Worm (Caenorhabditis elegans) whole organism, L2 larva: ENCODE measurements around the gene phat-4.

Experiments
- C34F6.9 ChIP-seq: fragments of 150-350 bp; optimal IDR thresholded peaks from 2 replicates; lab custom pipeline; 2014; ENCODE audit warnings: missing biosample characterization, missing genetic modification characterization
- F13H6.1 ChIP-seq: sonication (generic microtip); optimal IDR thresholded peaks from 2 replicates; lab custom pipeline; 2016; ENCODE audit warnings: missing genetic modification characterization, missing compliant biosample characterization
- Y55F3AM.14 ChIP-seq: fragments of 200-800 bp; sonication (Bioruptor generic); optimal IDR thresholded peaks from 2 replicates; lab custom pipeline; 2018; ENCODE audit warnings: mild to moderate bottlenecking, missing genetic modification characterization, missing compliant biosample characterization
- ZK546.5 ChIP-seq: sonication (generic microtip); optimal IDR thresholded peaks from 2 replicates; lab custom pipeline; 2017; ENCODE audit warnings: missing biosample characterization, missing genetic modification characterization
- alr-1 ChIP-seq: fragments of 150-350 bp; optimal IDR thresholded peaks from 2 replicates; lab custom pipeline; 2014; ENCODE audit warnings: missing biosample characterization, missing genetic modification characterization
- aly-2 ChIP-seq: fragments of 150-350 bp; optimal IDR thresholded peaks from 2 replicates; lab custom pipeline; 2014; ENCODE audit warnings: missing biosample characterization, missing genetic modification characterization
- ama-1 ChIP-seq: fragments of 150-350 bp; optimal IDR thresholded peaks from 2 replicates; lab custom pipeline; 2018; ENCODE audit warnings: inconsistent platforms
- blmp-1 ChIP-seq: sonication (generic microtip); optimal IDR thresholded peaks from 2 replicates; lab custom pipeline; 2017; ENCODE audit warnings: missing genetic modification characterization, mild to moderate bottlenecking, missing compliant biosample characterization, antibody characterized with exemption, moderate library complexity; ENCODE audit not compliant: insufficient read depth
- ceh-16 ChIP-seq: fragments of 150-350 bp; optimal IDR thresholded peaks from 2 replicates; lab custom pipeline; 2014; ENCODE audit warnings: missing biosample characterization, missing genetic modification characterization
- ceh-82 ChIP-seq: fragments of 150-350 bp; optimal IDR thresholded peaks from 2 replicates; lab custom pipeline; 2014; ENCODE audit warnings: missing biosample characterization, missing genetic modification characterization
- crh-2 ChIP-seq: sonication (generic microtip); optimal IDR thresholded peaks from 2 replicates; lab custom pipeline; 2017; ENCODE audit warnings: missing biosample characterization, missing genetic modification characterization
- dmd-4 ChIP-seq: sonication (generic microtip); optimal IDR thresholded peaks from 2 replicates; lab custom pipeline; 2017; ENCODE audit warnings: missing biosample characterization, missing genetic modification characterization
- egl-27 ChIP-seq: sonication (generic microtip); optimal IDR thresholded peaks from 3 replicates; lab custom pipeline; 2017; ENCODE audit warnings: missing biosample characterization, missing genetic modification reagents, missing genetic modification characterization
- elt-1 ChIP-seq: fragments of 150-350 bp; optimal IDR thresholded peaks from 2 replicates; lab custom pipeline; 2014; ENCODE audit warnings: missing biosample characterization, missing genetic modification characterization
- elt-3 ChIP-seq: sonication (generic microtip); optimal IDR thresholded peaks from 2 replicates; lab custom pipeline; 2017; ENCODE audit warnings: missing biosample characterization, missing genetic modification characterization
- fos-1 ChIP-seq: fragments of 150-350 bp; optimal IDR thresholded peaks from 2 replicates; lab custom pipeline; 2014; ENCODE audit warnings: missing biosample characterization, missing genetic modification characterization
- lin-13 ChIP-seq: fragments of 150-350 bp; optimal IDR thresholded peaks from 2 replicates; lab custom pipeline; 2014; ENCODE audit warnings: missing biosample characterization, missing genetic modification reagents, missing genetic modification characterization
- lin-39 ChIP-seq: fragments of 150-350 bp; optimal IDR thresholded peaks from 2 replicates; lab custom pipeline; 2014; ENCODE audit warnings: missing biosample characterization, missing genetic modification reagents, missing genetic modification characterization
- lsy-2 ChIP-seq, 2 experiments: fragments of 150-350 bp in 1 of 2; sonication (generic microtip) in 1 of 2; optimal IDR thresholded peaks; 2 replicates each; lab custom pipeline; 2014 to 2017; ENCODE audit warnings: missing biosample characterization in 2 of 2, missing genetic modification characterization in 2 of 2
- mab-5 ChIP-seq: fragments of 150-350 bp; optimal IDR thresholded peaks from 2 replicates; lab custom pipeline; 2014; ENCODE audit warnings: missing biosample characterization, missing genetic modification characterization
- mbf-1 ChIP-seq: sonication (generic microtip); optimal IDR thresholded peaks from 2 replicates; lab custom pipeline; 2017; ENCODE audit warnings: missing biosample characterization, missing genetic modification characterization
- mdl-1 ChIP-seq, 2 experiments: fragments of 150-350 bp in 1 of 2; sonication (generic microtip) in 1 of 2; optimal IDR thresholded peaks; 2 replicates each; lab custom pipeline; 2017; ENCODE audit warnings: missing biosample characterization in 2 of 2, missing genetic modification characterization in 2 of 2
- nhr-10 ChIP-seq: sonication (generic microtip); optimal IDR thresholded peaks from 2 replicates; lab custom pipeline; 2017; ENCODE audit warnings: missing biosample characterization, missing genetic modification characterization
- nhr-11 ChIP-seq: fragments of 150-350 bp; optimal IDR thresholded peaks from 2 replicates; lab custom pipeline; 2014; ENCODE audit warnings: missing biosample characterization, missing genetic modification characterization
- nhr-129 ChIP-seq: fragments of 150-350 bp; optimal IDR thresholded peaks from 2 replicates; lab custom pipeline; 2014; ENCODE audit warnings: missing biosample characterization, missing genetic modification characterization
- nhr-21 ChIP-seq: fragments of 150-350 bp; optimal IDR thresholded peaks from 2 replicates; lab custom pipeline; 2014; ENCODE audit warnings: missing biosample characterization, missing genetic modification characterization
- nhr-23 ChIP-seq: fragments of 150-350 bp; optimal IDR thresholded peaks from 2 replicates; lab custom pipeline; 2014; ENCODE audit warnings: missing biosample characterization, missing genetic modification reagents, missing genetic modification characterization
- nhr-237 ChIP-seq: fragments of 150-350 bp; optimal IDR thresholded peaks from 2 replicates; lab custom pipeline; 2014; ENCODE audit warnings: missing biosample characterization, missing genetic modification characterization
- nhr-25 ChIP-seq: fragments of 150-350 bp; sonication (generic microtip); optimal IDR thresholded peaks from 3 replicates; lab custom pipeline; 2014; ENCODE audit warnings: missing biosample characterization, missing genetic modification characterization
- nhr-6 ChIP-seq: fragments of 150-350 bp; optimal IDR thresholded peaks from 2 replicates; lab custom pipeline; 2014; ENCODE audit warnings: missing biosample characterization, missing genetic modification characterization
- nhr-77 ChIP-seq: fragments of 150-350 bp; optimal IDR thresholded peaks from 2 replicates; lab custom pipeline; 2014; ENCODE audit warnings: missing biosample characterization, missing genetic modification characterization
- sem-4 ChIP-seq: fragments of 150-350 bp; optimal IDR thresholded peaks from 2 replicates; lab custom pipeline; 2014; ENCODE audit warnings: missing biosample characterization, missing genetic modification reagents, missing genetic modification characterization
- skn-1 ChIP-seq: sonication (generic microtip); optimal IDR thresholded peaks from 2 replicates; lab custom pipeline; 2017; ENCODE audit warnings: missing biosample characterization, missing genetic modification characterization
- sma-3 ChIP-seq: sonication (generic microtip); optimal IDR thresholded peaks from 2 replicates; lab custom pipeline; 2016; ENCODE audit warnings: missing genetic modification reagents, missing genetic modification characterization, missing compliant biosample characterization
- snpc-4 ChIP-seq: fragments of 150-350 bp; optimal IDR thresholded peaks from 2 replicates; lab custom pipeline; 2014; ENCODE audit warnings: missing biosample characterization, missing genetic modification characterization
- unc-39 ChIP-seq: fragments of 150-350 bp; optimal IDR thresholded peaks from 2 replicates; lab custom pipeline; 2014; ENCODE audit warnings: missing biosample characterization, missing genetic modification characterization
- unc-55 ChIP-seq: fragments of 150-350 bp; sonication (generic microtip); optimal IDR thresholded peaks from 3 replicates; lab custom pipeline; 2014; ENCODE audit warnings: missing biosample characterization, missing genetic modification reagents, missing genetic modification characterization
- unc-62 ChIP-seq: fragments of 150-350 bp; optimal IDR thresholded peaks from 2 replicates; lab custom pipeline; 2014; ENCODE audit warnings: missing biosample characterization, missing genetic modification reagents, missing genetic modification characterization
- zag-1 ChIP-seq: fragments of 150-350 bp; optimal IDR thresholded peaks from 2 replicates; lab custom pipeline; 2014; ENCODE audit warnings: missing biosample characterization, missing genetic modification characterization
- ztf-1 ChIP-seq: fragments of 200-800 bp; sonication (Bioruptor generic); conservative IDR thresholded peaks from 2 replicates; pipeline ENCODE4 v1.3.6; 2022; ENCODE audit warnings: missing genetic modification characterization, missing compliant biosample characterization
- ztf-11 ChIP-seq: sonication (generic microtip); optimal IDR thresholded peaks from 2 replicates; lab custom pipeline; 2017; ENCODE audit warnings: missing biosample characterization, missing genetic modification characterization
- ztf-4 ChIP-seq: fragments of 150-350 bp; optimal IDR thresholded peaks from 2 replicates; lab custom pipeline; 2014; ENCODE audit warnings: missing biosample characterization, missing genetic modification characterization

phat-4 gene

ce11 chrV:4131471-4131939 lies 1.8 kb downstream of the phat-4 start, which contains the start of gene nhr-57 (continued):
- peak; percentile 51 for TF ChIP-seq crh-2
- no peak for TF ChIP-seq zag-1 (tag; lab: Kevin White, UChicago)
- no peak for TF ChIP-seq alr-1
- TF ChIP-seq nhr-129 (tag; lab: Kevin White, UChicago): peak; percentile 96
- TF ChIP-seq egl-27: peak; percentile 60
- peak; percentile 19 for TF ChIP-seq unc-55 (GFP tag; lab: Kevin White, UChicago)
- no peak for TF ChIP-seq aly-2 (tag; lab: Kevin White, UChicago)
- TF ChIP-seq ZK546.5 (tag; lab: Kevin White, UChicago): no peak
- TF ChIP-seq nhr-10 (tag; lab: Kevin White, UChicago): no peak
- TF ChIP-seq blmp-1 (tag; lab: Kevin White, UChicago): peak; percentile 72
- TF ChIP-seq dmd-4 (tag; lab: Kevin White, UChicago): no peak
- TF ChIP-seq nhr-25 (tag; lab: Kevin White, UChicago): peak; percentile 86
- no peak for TF ChIP-seq mbf-1 (tag; lab: Kevin White, UChicago)
- no peak for TF ChIP-seq ztf-11 (tag; lab: Kevin White, UChicago)

ce11 chrV:4134728-4135127 lies 5.0 kb downstream of the phat-4 start, which contains the start of gene lgc-1:
Gene lgc-1, plus strand, starts transcription at chrV:4135028.
- no peak for TF ChIP-seq nhr-25 (tag; lab: Kevin White, UChicago)
- no peak for TF ChIP-seq blmp-1 (tag; lab: Kevin White, UChicago)
- TF ChIP-seq lin-13 (GFP tag; lab: Kevin White, UChicago): no peak
- no peak for TF ChIP-seq unc-39 (tag; lab: Kevin White, UChicago)
- no peak for TF ChIP-seq nhr-21 (tag; lab: Kevin White, UChicago)
- TF ChIP-seq nhr-129 (tag; lab: Kevin White, UChicago): no peak
- TF ChIP-seq ztf-4: no peak
- TF ChIP-seq lin-39 (tag; lab: Kevin White, UChicago): no peak
- TF ChIP-seq ceh-82: no peak
- no peak for TF ChIP-seq nhr-77 (tag; lab: Kevin White, UChicago)
- TF ChIP-seq ceh-16: no peak
- TF ChIP-seq ztf-11 (tag; lab: Kevin White, UChicago): no peak
- no peak for TF ChIP-seq elt-3 (tag; lab: Kevin White, UChicago)
- no peak for TF ChIP-seq ama-1 (lab: Kevin White, UChicago)
- TF ChIP-seq mab-5 (tag; lab: Kevin White, UChicago): no peak
- no peak for TF ChIP-seq unc-62
- TF ChIP-seq egl-27: no peak
- TF ChIP-seq lsy-2 (tag; optimal IDR thresholded peaks at IDR 0.05; lab: Kevin White, UChicago): no peak
- no peak for TF ChIP-seq unc-55 (GFP tag; lab: Kevin White, UChicago)
- TF ChIP-seq ztf-1 (GFP tag; lab: Robert Waterston, UW): no peak

- TF ChIP-seq elt-1 (tag; lab: Kevin White, UChicago) (no peak), snpc-4 (tag; lab: Kevin White, UChicago) (no peak), nhr-129 (tag; lab: Kevin White, UChicago) (no peak), dmd-4 (tag; lab: Kevin White, UChicago) (no peak), lsy-2 (tag; optimal IDR thresholded peaks at IDR 0.05; lab: Kevin White, UChicago) (no peak), unc-55 (GFP tag; lab: Kevin White, UChicago) (no peak), ztf-11 (tag; lab: Kevin White, UChicago) (no peak), nhr-25 (tag; lab: Kevin White, UChicago) (no peak), nhr-6 (tag; lab: Kevin White, UChicago) (no peak)
- TF ChIP-seq, all 48 proteins: peak for 0
Measured at ce11 chrV:4138688-4139087, 9.0 kb downstream of the phat-4 start, which contains the start of gene lgc-29. Gene lgc-29, plus strand, starts transcription at chrV:4138988.

- TF ChIP-seq elt-3 (tag; lab: Kevin White, UChicago) (no peak), elt-1 (tag; lab: Kevin White, UChicago) (no peak), ztf-4 (peak; percentile 63), ama-1 (lab: Kevin White, UChicago) (no peak), fos-1 (tag; lab: Kevin White, UChicago) (peak; percentile 40), crh-2 (peak; percentile 87), F13H6.1 (tag; lab: Kevin White, UChicago) (peak; percentile 76), ZK546.5 (tag; lab: Kevin White, UChicago) (no peak), C34F6.9 (tag; lab: Kevin White, UChicago) (peak; percentile 95), lsy-2 (tag; optimal IDR thresholded peaks at IDR 0.05; lab: Kevin White, UChicago) (peak; percentile 53 to 90), nhr-237 (no peak), nhr-11 (no peak), nhr-23 (no peak), ceh-16 (no peak), Y55F3AM.14 (GFP tag; lab: Kevin White, UChicago) (peak; percentile 69), egl-27 (peak; percentile 54), blmp-1 (tag; lab: Kevin White, UChicago) (peak; percentile 27), skn-1 (no peak), nhr-129 (tag; lab: Kevin White, UChicago) (peak; percentile 60), unc-62 (no peak), nhr-25 (tag; lab: Kevin White, UChicago) (peak; percentile 91), nhr-6 (tag; lab: Kevin White, UChicago) (no peak), ztf-11 (tag; lab: Kevin White, UChicago) (no peak), sem-4 (peak; percentile 73), unc-39 (tag; lab: Kevin White, UChicago) (no peak), unc-55 (GFP tag; lab: Kevin White, UChicago) (peak; percentile 77), nhr-21 (tag; lab: Kevin White, UChicago) (peak; percentile 72), dmd-4 (tag; lab: Kevin White, UChicago) (no peak), nhr-10 (tag; lab: Kevin White, UChicago) (no peak), zag-1 (tag; lab: Kevin White, UChicago) (peak; percentile 40), sma-3 (peak; percentile 78), mdl-1 (tag; optimal IDR thresholded peaks at IDR 0.05; lab: Kevin White, UChicago) (peak in 1 of 2 experiments; percentile 33)
Measured at ce11 chrV:4143034-4143433, 13.3 kb downstream of the phat-4 start.
